Fruit fly (Drosophila melanogaster) whole organism, embryonic: ENCODE measurements around the gene Kmn1.

Source experiments
- Atf3 ChIP-seq: fragments of 200-800 bp; sonication (Bioruptor generic); optimal IDR thresholded peaks from 3 replicates; lab custom pipeline; 2016; ENCODE audit warnings: missing biosample characterization, missing genetic modification characterization
- Atf6 ChIP-seq: fragments of 200-800 bp; sonication (Bioruptor generic); IDR thresholded peaks from 2 replicates; pipeline ENCODE4 v1.3.6; 2022; ENCODE audit warnings: missing biosample characterization, missing genetic modification characterization
- CG1024 ChIP-seq: fragments of 200-800 bp; sonication (Bioruptor generic); IDR thresholded peaks from 2 replicates; pipeline ENCODE4 v1.3.6; 2022; ENCODE audit warnings: missing biosample characterization, missing genetic modification characterization
- CG13287 ChIP-seq: fragments of 200-800 bp; sonication (Bioruptor generic); IDR thresholded peaks from 2 replicates; pipeline ENCODE4 v1.3.6; 2022; ENCODE audit warnings: missing biosample characterization, missing genetic modification characterization; ENCODE audit not compliant: partially characterized antibody
- CG13894 ChIP-seq: fragments of 200-800 bp; sonication (Bioruptor generic); optimal IDR thresholded peaks from 3 replicates; lab custom pipeline; 2018; ENCODE audit warnings: missing biosample characterization, mild to moderate bottlenecking, missing genetic modification characterization, moderate library complexity
- CG15269 ChIP-seq: fragments of 200-800 bp; sonication (Bioruptor generic); optimal IDR thresholded peaks from 2 replicates; lab custom pipeline; 2018; ENCODE audit warnings: missing biosample characterization, mild to moderate bottlenecking, missing genetic modification characterization, moderate library complexity
- CG2120 ChIP-seq: fragments of 200-800 bp; sonication (Bioruptor generic); optimal IDR thresholded peaks from 3 replicates; lab custom pipeline; 2016; ENCODE audit warnings: missing biosample characterization, missing genetic modification characterization
- CG30020 ChIP-seq: fragments of 200-800 bp; optimal IDR thresholded peaks from 2 replicates; lab custom pipeline; 2019; ENCODE audit warnings: missing biosample characterization, mild to moderate bottlenecking, missing genetic modification characterization, moderate library complexity
- CG31224 ChIP-seq: fragments of 200-800 bp; sonication (Bioruptor generic); IDR thresholded peaks from 2 replicates; pipeline ENCODE4 v1.3.6; 2022; ENCODE audit warnings: missing biosample characterization, missing genetic modification characterization
- CG32532 ChIP-seq: fragments of 200-800 bp; sonication (Bioruptor generic); IDR thresholded peaks from 2 replicates; pipeline ENCODE4 v1.3.6; 2022; ENCODE audit warnings: missing biosample characterization, missing genetic modification characterization
- CG33213 ChIP-seq: fragments of 200-800 bp; sonication (Bioruptor generic); optimal IDR thresholded peaks from 3 replicates; lab custom pipeline; 2016; ENCODE audit warnings: missing biosample characterization, missing genetic modification characterization
- CG33557 ChIP-seq: fragments of 200-800 bp; sonication (Bioruptor generic); optimal IDR thresholded peaks from 2 replicates; lab custom pipeline; 2019; ENCODE audit warnings: missing biosample characterization, mild to moderate bottlenecking, missing genetic modification characterization, moderate library complexity
- CG42726 ChIP-seq: fragments of 200-800 bp; sonication (Bioruptor generic); IDR thresholded peaks from 2 replicates; pipeline ENCODE4 v1.3.6; 2022; ENCODE audit warnings: missing biosample characterization, missing genetic modification characterization; ENCODE audit not compliant: partially characterized antibody
- CG6654 ChIP-seq: fragments of 200-800 bp; sonication (Bioruptor generic); optimal IDR thresholded peaks from 2 replicates; lab custom pipeline; 2017; ENCODE audit warnings: missing biosample characterization, mild to moderate bottlenecking, missing genetic modification characterization
- CG7786 ChIP-seq: fragments of 200-800 bp; sonication (Bioruptor generic); optimal IDR thresholded peaks from 2 replicates; lab custom pipeline; 2016; ENCODE audit warnings: missing biosample characterization, missing genetic modification characterization
- CG7987 ChIP-seq: fragments of 200-800 bp; sonication (Bioruptor generic); optimal IDR thresholded peaks from 2 replicates; lab custom pipeline; 2018; ENCODE audit warnings: missing biosample characterization, mild to moderate bottlenecking, missing genetic modification characterization, moderate library complexity
- CG8089 ChIP-seq: fragments of 200-800 bp; sonication (Bioruptor generic); optimal IDR thresholded peaks from 3 replicates; lab custom pipeline; 2016; ENCODE audit warnings: missing biosample characterization, missing genetic modification characterization
- CG8290 ChIP-seq, 3 experiments: fragments of 200-800 bp; sonication (Bioruptor generic); optimal IDR thresholded peaks; 2 replicates each; lab custom pipeline; 2016 to 2019; ENCODE audit warnings: missing biosample characterization in 3 of 3, missing genetic modification characterization in 3 of 3, mild to moderate bottlenecking in 2 of 3, moderate library complexity in 1 of 3
- CG9437 ChIP-seq: fragments of 200-800 bp; sonication (Bioruptor generic); optimal IDR thresholded peaks from 2 replicates; lab custom pipeline; 2018; ENCODE audit warnings: missing biosample characterization, mild to moderate bottlenecking, missing genetic modification characterization
- Chrac-16 ChIP-seq: fragments of 200-800 bp; sonication (Bioruptor generic); optimal IDR thresholded peaks from 3 replicates; lab custom pipeline; 2016; ENCODE audit warnings: missing biosample characterization, missing genetic modification characterization
- D19B ChIP-seq: fragments of 200-800 bp; sonication (Bioruptor generic); optimal IDR thresholded peaks from 2 replicates; lab custom pipeline; 2017; ENCODE audit warnings: missing biosample characterization, mild to moderate bottlenecking, missing genetic modification characterization
- Dbx ChIP-seq: fragments of 200-800 bp; sonication (Bioruptor generic); IDR thresholded peaks from 3 replicates; pipeline ENCODE4 v1.3.6; 2022; ENCODE audit warnings: missing biosample characterization, missing genetic modification characterization
- E2f2 ChIP-seq: fragments of 200-800 bp; sonication (Bioruptor generic); IDR thresholded peaks from 2 replicates; pipeline ENCODE4 v1.3.6; 2022; ENCODE audit warnings: missing biosample characterization, missing genetic modification characterization
- Ets65A ChIP-seq: fragments of 200-800 bp; sonication (Bioruptor generic); peaks from one replicate; lab custom pipeline; 2016; ENCODE audit warnings: missing biosample characterization, missing genetic modification characterization
- HLH54F ChIP-seq: fragments of 200-800 bp; sonication (Bioruptor generic); optimal IDR thresholded peaks from 3 replicates; lab custom pipeline; 2016; ENCODE audit warnings: missing biosample characterization, missing genetic modification characterization
- Hmr ChIP-seq: fragments of 200-800 bp; sonication (Bioruptor generic); optimal IDR thresholded peaks from 3 replicates; lab custom pipeline; 2017; ENCODE audit warnings: mild to moderate bottlenecking, missing biosample characterization, missing genetic modification reagents, missing genetic modification characterization
- NK7.1 ChIP-seq: fragments of 200-800 bp; sonication (Bioruptor generic); optimal IDR thresholded peaks from 3 replicates; lab custom pipeline; 2016; ENCODE audit warnings: missing biosample characterization, missing genetic modification characterization
- NfI ChIP-seq: fragments of 200-800 bp; sonication (Bioruptor generic); optimal IDR thresholded peaks from 3 replicates; lab custom pipeline; 2018; ENCODE audit warnings: missing biosample characterization, mild to moderate bottlenecking, missing genetic modification characterization, moderate library complexity
- Oli ChIP-seq: fragments of 200-800 bp; sonication (Bioruptor generic); optimal IDR thresholded peaks from 2 replicates; lab custom pipeline; 2018; ENCODE audit warnings: missing biosample characterization, mild to moderate bottlenecking, missing genetic modification characterization, moderate library complexity
- Rfx ChIP-seq: fragments of 200-800 bp; sonication (Bioruptor generic); IDR thresholded peaks from 2 replicates; pipeline ENCODE4 v1.3.6; 2022; ENCODE audit warnings: missing biosample characterization, missing genetic modification characterization
- chinmo ChIP-seq: fragments of 200-800 bp; sonication (Bioruptor generic); IDR thresholded peaks from 4 replicates; pipeline ENCODE4 v1.3.6; 2022; ENCODE audit warnings: missing biosample characterization, missing genetic modification characterization; ENCODE audit not compliant: partially characterized antibody
- chn ChIP-seq: fragments of 200-800 bp; sonication (Bioruptor generic); optimal IDR thresholded peaks from 2 replicates; lab custom pipeline; 2016; ENCODE audit warnings: missing biosample characterization, missing genetic modification characterization
- dimm ChIP-seq: fragments of 200-800 bp; sonication (Bioruptor generic); IDR thresholded peaks from 2 replicates; pipeline ENCODE4 v1.3.6; 2022; ENCODE audit warnings: missing biosample characterization, missing genetic modification characterization
- dpn ChIP-seq, 2 experiments: fragments of 200-800 bp; sonication (Bioruptor generic); optimal IDR thresholded peaks; 3 replicates each; lab custom pipeline; 2016; ENCODE audit warnings: missing biosample characterization in 2 of 2, missing genetic modification characterization in 2 of 2
- emc ChIP-seq: fragments of 200-800 bp; sonication (Bioruptor generic); optimal IDR thresholded peaks from 2 replicates; lab custom pipeline; 2016; ENCODE audit warnings: missing biosample characterization, missing genetic modification characterization
- her ChIP-seq: fragments of 200-800 bp; sonication (Bioruptor generic); optimal IDR thresholded peaks from 2 replicates; lab custom pipeline; 2016; ENCODE audit warnings: missing biosample characterization, missing genetic modification characterization
- ind ChIP-seq: fragments of 200-800 bp; sonication (Bioruptor generic); optimal IDR thresholded peaks from 3 replicates; lab custom pipeline; 2016; ENCODE audit warnings: missing biosample characterization, missing genetic modification characterization
- jumu ChIP-seq: fragments of 200-800 bp; sonication (Bioruptor generic); optimal IDR thresholded peaks from 3 replicates; lab custom pipeline; 2016; ENCODE audit warnings: missing biosample characterization, missing genetic modification characterization
- otp ChIP-seq: fragments of 200-800 bp; sonication (Bioruptor generic); IDR thresholded peaks from 3 replicates; pipeline ENCODE4, ENCODE4 v1.3.6; 2022; ENCODE audit warnings: missing biosample characterization, missing genetic modification characterization
- peb ChIP-seq: fragments of 200-800 bp; sonication (Bioruptor generic); IDR thresholded peaks from 2 replicates; pipeline ENCODE4 v1.3.6; 2022; ENCODE audit warnings: missing biosample characterization, missing genetic modification characterization
- pita ChIP-seq: fragments of 200-800 bp; sonication (Bioruptor generic); optimal IDR thresholded peaks from 2 replicates; lab custom pipeline; 2017; ENCODE audit warnings: missing biosample characterization, mild to moderate bottlenecking, missing genetic modification characterization
- slbo ChIP-seq: fragments of 200-800 bp; sonication (Bioruptor generic); IDR thresholded peaks from 2 replicates; pipeline ENCODE4 v1.3.6; 2022; ENCODE audit warnings: missing biosample characterization, missing genetic modification characterization
- tap ChIP-seq: fragments of 200-800 bp; optimal IDR thresholded peaks from 3 replicates; lab custom pipeline; 2019; ENCODE audit warnings: missing biosample characterization, mild to moderate bottlenecking, missing genetic modification characterization, moderate library complexity
- zen2 ChIP-seq: fragments of 200-800 bp; sonication (Bioruptor generic); IDR thresholded peaks from 3 replicates; pipeline ENCODE4 v1.3.6; 2022; ENCODE audit warnings: missing biosample characterization, missing genetic modification characterization; ENCODE audit not compliant: partially characterized antibody
- zf30C ChIP-seq: fragments of 200-800 bp; sonication (Bioruptor generic); optimal IDR thresholded peaks from 3 replicates; lab custom pipeline; 2018; ENCODE audit warnings: missing biosample characterization, mild to moderate bottlenecking, missing genetic modification characterization
- zfh1 ChIP-seq: fragments of 200-800 bp; sonication (Bioruptor generic); IDR thresholded peaks from 3 replicates; pipeline ENCODE4 v1.3.6; 2022; ENCODE audit warnings: missing biosample characterization, missing genetic modification characterization
- zfh2 ChIP-seq: fragments of 200-800 bp; sonication (Bioruptor generic); optimal IDR thresholded peaks from 2 replicates; lab custom pipeline; 2016; ENCODE audit warnings: missing biosample characterization, missing genetic modification characterization

The Kmn1 gene

dm6 chrX:11559728-11560724, 12.2 kb downstream of the Kmn1 start (continued):
- peak; percentile 57 for TF ChIP-seq Chrac-16 (GFP tag; lab: Kevin White, UChicago)
- TF ChIP-seq CG30020 (tag; lab: Kevin White, UChicago): peak; percentile 53
- peak; percentile 29 for TF ChIP-seq CG33557 (GFP tag; lab: Kevin White, UChicago)
- peak; percentile 48 for TF ChIP-seq zfh2 (GFP tag; lab: Kevin White, UChicago)
- TF ChIP-seq pita (GFP tag; lab: Kevin White, UChicago): no peak
- no peak for TF ChIP-seq CG33213 (GFP tag; lab: Kevin White, UChicago)
- TF ChIP-seq tap (tag; lab: Kevin White, UChicago): peak; percentile 86
- TF ChIP-seq jumu (GFP tag; lab: Kevin White, UChicago): no peak
- no peak for TF ChIP-seq CG8290 (GFP tag; optimal IDR thresholded peaks at IDR 0.05; lab: Kevin White, UChicago)
- peak in 1 of 2 experiments; percentile 62 for TF ChIP-seq CG8290 (tag; optimal IDR thresholded peaks at IDR 0.05; lab: Kevin White, UChicago)
- TF ChIP-seq zf30C (GFP tag; lab: Kevin White, UChicago): peak; percentile 59
- TF ChIP-seq Oli (tag; lab: Kevin White, UChicago): peak; percentile 90
- TF ChIP-seq CG9437: peak; percentile 85
- no peak for TF ChIP-seq chn (GFP tag; lab: Kevin White, UChicago)
- TF ChIP-seq ind (GFP tag; lab: Kevin White, UChicago): peak; percentile 75
- TF ChIP-seq emc (GFP tag; lab: Kevin White, UChicago): no peak
- TF ChIP-seq peb (GFP tag; lab: Robert Waterston, UW): no peak
- TF ChIP-seq CG6654: peak; percentile 57
- no peak for TF ChIP-seq NK7.1 (GFP tag; lab: Kevin White, UChicago)
- TF ChIP-seq zen2 (GFP tag; lab: Robert Waterston, UW): no peak
- peak; percentile 92 for TF ChIP-seq CG15269

dm6 chrX:11558389-11558908, 13.8 kb downstream of the Kmn1 start, which contains the start of gene CG1572:
CG1572 (minus strand) TSS chrX:11558654.
- TF ChIP-seq CG7786 (GFP tag; lab: Kevin White, UChicago) (no peak), CG8089 (GFP tag; lab: Kevin White, UChicago) (no peak), Rfx (GFP tag; lab: Robert Waterston, UW) (peak; percentile 51; the same call in 1 of the 2 replicates), NfI (GFP tag; lab: Kevin White, UChicago) (peak; percentile 20), Ets65A (GFP tag; lab: Kevin White, UChicago) (peak; percentile 87), dpn (GFP tag; optimal IDR thresholded peaks at IDR 0.05; lab: Kevin White, UChicago) (peak in 1 of 2 experiments; percentile 0), zfh1 (GFP tag; lab: Robert Waterston, UW) (peak; percentile 46; the same call in 1 of the 3 replicates), CG13287 (GFP tag; lab: Robert Waterston, UW) (peak; percentile 8; the same call in 1 of the 2 replicates), D19B (GFP tag; lab: Kevin White, UChicago) (peak; percentile 78), her (GFP tag; lab: Kevin White, UChicago) (peak; percentile 35), E2f2 (peak; percentile 23; the same call in 1 of the 2 replicates), HLH54F (GFP tag; lab: Kevin White, UChicago) (no peak), Atf3 (GFP tag; lab: Kevin White, UChicago) (peak; percentile 30), CG42726 (GFP tag; lab: Robert Waterston, UW) (peak; percentile 59; the same call in 1 of the 2 replicates), CG31224 (0 out of 2 replicates have a peak, but pooled peaks have one; percentile 17), CG2120 (GFP tag; lab: Kevin White, UChicago) (peak; percentile 13), CG7987 (GFP tag; lab: Kevin White, UChicago) (peak; percentile 24), Atf6 (GFP tag; lab: Robert Waterston, UW) (no peak), slbo (GFP tag; lab: Robert Waterston, UW) (peak; percentile 26; the same call in 1 of the 2 replicates), chinmo (0 out of 4 replicates have a peak, but pooled peaks have one; percentile 46), otp (GFP tag; lab: Robert Waterston, UW) (no peak), dimm (GFP tag; lab: Robert Waterston, UW) (no peak), Hmr (GFP tag; lab: Kevin White, UChicago) (peak; percentile 16), CG13894 (peak; percentile 30), CG32532 (peak; percentile 42), Dbx (GFP tag; lab: Robert Waterston, UW) (peak; percentile 49; the same call in 2 of the 3 replicates), CG1024 (GFP tag; lab: Robert Waterston, UW) (no peak)
